Fruit fly (Drosophila melanogaster): ENCODE results near the gene Uch.

The Uch gene

dm6 chr2L:2240493-2240892 lies 26.5 kb upstream of the Uch start, which contains the start of gene Tengl1:
Gene Tengl1 (minus strand): TSS chr2L:2240593.
- TF ChIP-seq Sox100B (GFP tag; optimal IDR thresholded peaks at IDR 0.05) (no peak), CG12391 (tag; optimal IDR thresholded peaks at IDR 0.05) (no peak), luna (GFP tag; optimal IDR thresholded peaks at IDR 0.05) (no peak), Nf-YA (GFP tag; IDR thresholded peaks at IDR 0.05) (no peak), gfzf (GFP tag; optimal IDR thresholded peaks at IDR 0.05) (no peak), tll (GFP tag; optimal IDR thresholded peaks at IDR 0.05) (no peak), CG3838 (GFP tag; optimal IDR thresholded peaks at IDR 0.05) (no peak), CG13624 (GFP tag; optimal IDR thresholded peaks at IDR 0.05) (no peak), Aef1 (GFP tag; IDR thresholded peaks at IDR 0.05) (no peak), Gsc (GFP tag; IDR thresholded peaks at IDR 0.05) (no peak), HLH54F (GFP tag; optimal IDR thresholded peaks at IDR 0.05) (no peak), CG8765 (GFP tag; IDR thresholded peaks at IDR 0.05) (no peak), MTF-1 (GFP tag; optimal IDR thresholded peaks at IDR 0.05; ENCODE audit: borderline replicate concordance) (no peak), grau (tag; optimal IDR thresholded peaks at IDR 0.05) (no peak), Lpt (GFP tag; optimal IDR thresholded peaks at IDR 0.05) (no peak)

DNA sequence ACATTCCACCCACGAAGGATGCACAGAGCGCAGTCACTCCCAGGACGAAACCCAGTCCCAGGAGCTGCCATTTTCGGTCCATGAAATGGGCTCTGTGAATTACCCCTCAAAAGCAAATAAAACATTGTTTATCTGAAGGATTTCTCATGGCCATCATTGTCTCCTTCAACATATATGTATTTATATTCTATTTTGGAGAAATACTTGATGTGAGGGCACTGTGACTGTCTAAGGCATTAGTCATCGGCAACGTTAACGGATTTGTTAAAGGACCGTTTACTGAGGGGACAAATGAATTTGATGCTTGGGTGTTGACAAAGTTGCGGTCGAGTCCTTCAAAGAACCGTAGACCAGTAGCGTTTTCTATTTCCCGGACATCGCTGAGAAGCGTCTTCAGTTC lies 25.3 kb upstream of the Uch start, which contains the start of gene Tengl2:
TSS of gene Tengl2 (minus strand) at position 101 of the 400 bp plus-strand sequence.
- TF ChIP-seq CG1647 (GFP tag; optimal IDR thresholded peaks at IDR 0.05), result no peak
- no peak for TF ChIP-seq CG1233 (GFP tag; optimal IDR thresholded peaks at IDR 0.05)
- no peak for TF ChIP-seq D (optimal IDR thresholded peaks at IDR 0.05)
- TF ChIP-seq D (GFP tag; optimal IDR thresholded peaks at IDR 0.05), result no peak
- no peak for TF ChIP-seq crp (GFP tag; optimal IDR thresholded peaks at IDR 0.05)
- TF ChIP-seq bowl (GFP tag; IDR thresholded peaks at IDR 0.05), result no peak
- TF ChIP-seq CG14441 (GFP tag; IDR thresholded peaks at IDR 0.05), result no peak
- no peak for TF ChIP-seq CG8290 (GFP tag; optimal IDR thresholded peaks at IDR 0.05)
- no peak for TF ChIP-seq CG8290 (tag; optimal IDR thresholded peaks at IDR 0.05)
- TF ChIP-seq odd (GFP tag; optimal IDR thresholded peaks at IDR 0.05), result no peak
- TF ChIP-seq br (optimal IDR thresholded peaks at IDR 0.05), result no peak
- TF ChIP-seq Elba2 (GFP tag; optimal IDR thresholded peaks at IDR 0.05), result no peak
- no peak for TF ChIP-seq CG3281 (GFP tag; optimal IDR thresholded peaks at IDR 0.05)
- TF ChIP-seq fd3F (GFP tag; optimal IDR thresholded peaks at IDR 0.05), result no peak
- TF ChIP-seq ro (GFP tag; IDR thresholded peaks at IDR 0.05), result no peak
- no peak for TF ChIP-seq Taf1 (GFP tag; IDR thresholded peaks at IDR 0.05)
- TF ChIP-seq CG10366 (GFP tag; IDR thresholded peaks at IDR 0.05), result no peak
- no peak for TF ChIP-seq CG12071 (GFP tag; optimal IDR thresholded peaks at IDR 0.05)
- no peak for TF ChIP-seq CG1603 (tag; optimal IDR thresholded peaks at IDR 0.05)
- no peak for TF ChIP-seq CG16815 (GFP tag; optimal IDR thresholded peaks at IDR 0.05)
- no peak for TF ChIP-seq zen2 (GFP tag; IDR thresholded peaks at IDR 0.05; ENCODE audit: partially characterized antibody)
- TF ChIP-seq dm (GFP tag; optimal IDR thresholded peaks at IDR 0.05), result no peak

- TF ChIP-seq D19A (tag; optimal IDR thresholded peaks at IDR 0.05) (no peak), CG14860 (GFP tag; IDR thresholded peaks at IDR 0.05; ENCODE audit: partially characterized antibody) (no peak), Atf-2 (GFP tag; optimal IDR thresholded peaks at IDR 0.05) (no peak), CG1024 (GFP tag; IDR thresholded peaks at IDR 0.05) (no peak), CG14441 (GFP tag; IDR thresholded peaks at IDR 0.05) (no peak), C15 (GFP tag; IDR thresholded peaks at IDR 0.05) (no peak), wek (GFP tag; optimal IDR thresholded peaks at IDR 0.05) (no peak), sug (tag; optimal IDR thresholded peaks at IDR 0.05) (no peak), Trl (optimal IDR thresholded peaks at IDR 0.05) (no peak), Trl (GFP tag; optimal IDR thresholded peaks at IDR 0.05) (no peak), bigmax (GFP tag; optimal IDR thresholded peaks at IDR 0.05) (no peak), CG11398 (GFP tag; optimal IDR thresholded peaks at IDR 0.05) (no peak)
Measured at dm6 chr2L:2238151-2238550, 24.1 kb upstream of the Uch start, which contains the start of gene Tengl3. Gene Tengl3 (minus strand): TSS chr2L:2238251.
